Worm (Caenorhabditis elegans) whole organism, midembryonic: ENCODE data around the gene cam-1.

Experiments
- T22C8.4 ChIP-seq: fragments of 200-800 bp; sonication (Bioruptor generic); IDR thresholded peaks from 2 replicates; pipeline ENCODE4 v1.3.6; 2022; ENCODE audit warnings: missing genetic modification characterization, missing compliant biosample characterization
- flt-1 ChIP-seq: fragments of 200-800 bp; sonication (Bioruptor generic); IDR thresholded peaks from 2 replicates; pipeline ENCODE4 v1.3.6; 2022; ENCODE audit warnings: missing genetic modification characterization, missing compliant biosample characterization
- klf-2 ChIP-seq: fragments of 200-800 bp; sonication (Bioruptor generic); conservative IDR thresholded peaks from 2 replicates; pipeline ENCODE4 v1.3.6; 2022; ENCODE audit warnings: missing genetic modification reagents, missing genetic modification characterization, missing compliant biosample characterization

DNA sequence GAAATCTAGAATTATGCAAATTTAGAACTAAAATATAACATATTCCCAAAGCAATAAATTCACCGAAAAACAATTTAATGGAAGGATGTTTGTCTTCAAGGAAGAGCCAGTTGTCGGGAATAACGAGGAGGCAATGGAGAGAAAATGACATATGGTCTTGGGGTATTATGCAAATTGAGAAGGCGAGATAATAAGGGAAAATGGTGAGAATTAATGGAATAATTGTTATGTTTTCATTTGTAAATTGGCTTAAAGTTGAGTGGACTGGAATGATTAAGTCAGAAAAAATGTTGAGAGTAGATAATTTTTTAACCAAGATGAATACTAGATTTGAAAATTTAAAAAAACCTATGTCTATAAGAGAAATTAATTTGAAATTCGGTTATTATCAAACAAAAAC is 5.3 kb downstream of the cam-1 start:
- TF ChIP-seq T22C8.4 (GFP tag; lab: Robert Waterston, UW) (no peak), flt-1 (GFP tag; lab: Robert Waterston, UW) (no peak), klf-2 (GFP tag; lab: Robert Waterston, UW) (no peak)
